Worm (Caenorhabditis elegans): ENCODE results near the gene F18E9.7.

DNA sequence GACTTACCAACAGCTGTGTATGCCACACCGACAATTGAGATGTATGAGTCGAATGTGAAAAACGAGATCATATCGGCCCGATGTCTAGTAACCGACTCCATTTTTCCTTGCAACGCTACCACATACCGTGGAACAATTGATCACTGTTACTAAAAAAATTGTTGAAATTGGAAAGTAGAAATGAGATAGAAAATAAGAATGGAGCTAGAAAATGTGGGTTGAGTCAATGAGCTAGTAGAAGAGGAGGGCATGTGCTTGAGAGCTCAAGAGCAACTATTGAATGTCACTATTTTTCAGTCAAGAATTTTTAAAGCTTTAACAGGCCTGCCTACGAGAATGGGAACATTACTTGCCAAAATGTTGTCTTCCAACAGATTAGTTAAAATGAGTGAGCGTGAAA lies 27.5 kb upstream of the F18E9.7 start, which contains the start of gene K01A12.3:
- TF ChIP-seq him-1 (tag; optimal IDR thresholded peaks at IDR 0.05) (no peak), dao-5 (tag; optimal IDR thresholded peaks at IDR 0.05) (no peak), W03F9.2 (tag; optimal IDR thresholded peaks at IDR 0.05) (no peak)

Data from whole organism, L4/young adult.